Fruit fly (Drosophila melanogaster) whole organism, embryonic: ENCODE data around the gene grass.

Experiments
- BtbVII ChIP-seq: fragments of 200-800 bp; sonication (Bioruptor generic); optimal IDR thresholded peaks from 3 replicates; lab custom pipeline; 2017; ENCODE audit warnings: missing biosample characterization, mild to moderate bottlenecking, missing genetic modification characterization
- C15 ChIP-seq: fragments of 200-800 bp; sonication (Bioruptor generic); IDR thresholded peaks from 3 replicates; pipeline ENCODE4 v1.3.6; 2022; ENCODE audit warnings: missing biosample characterization, missing genetic modification characterization
- CG11085 ChIP-seq: fragments of 200-800 bp; sonication (Bioruptor generic); IDR thresholded peaks from 2 replicates; pipeline ENCODE4 v1.3.6; 2022; ENCODE audit warnings: missing biosample characterization, missing genetic modification characterization
- CG11456 ChIP-seq: fragments of 200-800 bp; sonication (Bioruptor generic); IDR thresholded peaks from 3 replicates; pipeline ENCODE4 v1.3.6; 2022; ENCODE audit warnings: missing biosample characterization, missing genetic modification characterization
- CG12155 ChIP-seq: fragments of 200-800 bp; sonication (Bioruptor generic); optimal IDR thresholded peaks from 3 replicates; lab custom pipeline; 2016; ENCODE audit warnings: missing biosample characterization, missing genetic modification characterization
- CG12769 ChIP-seq: fragments of 200-800 bp; sonication (Bioruptor generic); optimal IDR thresholded peaks from 2 replicates; lab custom pipeline; 2019; ENCODE audit warnings: missing biosample characterization, mild to moderate bottlenecking, missing genetic modification characterization, moderate library complexity
- CG13287 ChIP-seq: fragments of 200-800 bp; sonication (Bioruptor generic); IDR thresholded peaks from 2 replicates; pipeline ENCODE4 v1.3.6; 2022; ENCODE audit warnings: missing biosample characterization, missing genetic modification characterization; ENCODE audit not compliant: partially characterized antibody
- CG13296 ChIP-seq: fragments of 200-800 bp; sonication (Bioruptor generic); optimal IDR thresholded peaks from 3 replicates; lab custom pipeline; 2018; ENCODE audit warnings: missing biosample characterization, mild to moderate bottlenecking, missing genetic modification characterization
- CG14014 ChIP-seq: fragments of 200-800 bp; sonication (Bioruptor generic); IDR thresholded peaks from 2 replicates; pipeline ENCODE4 v1.3.6; 2022; ENCODE audit warnings: missing biosample characterization, missing genetic modification characterization
- CG15011 ChIP-seq: fragments of 200-800 bp; sonication (Bioruptor generic); optimal IDR thresholded peaks from 3 replicates; lab custom pipeline; 2018; ENCODE audit warnings: missing biosample characterization, mild to moderate bottlenecking, missing genetic modification characterization
- CG17186 ChIP-seq: fragments of 200-800 bp; sonication (Bioruptor generic); optimal IDR thresholded peaks from 3 replicates; lab custom pipeline; 2017; ENCODE audit warnings: missing biosample characterization, missing genetic modification reagents, missing genetic modification characterization
- CG17912 ChIP-seq: fragments of 200-800 bp; sonication (Bioruptor generic); optimal IDR thresholded peaks from 2 replicates; lab custom pipeline; 2018; ENCODE audit warnings: missing biosample characterization, mild to moderate bottlenecking, missing genetic modification characterization
- CG1832 ChIP-seq: fragments of 200-800 bp; sonication (Bioruptor generic); optimal IDR thresholded peaks from 2 replicates; lab custom pipeline; 2017; ENCODE audit warnings: missing biosample characterization, mild to moderate bottlenecking, missing genetic modification characterization, inconsistent platforms
- CG2678 ChIP-seq: fragments of 200-800 bp; sonication (Bioruptor generic); optimal IDR thresholded peaks from 3 replicates; lab custom pipeline; 2019; ENCODE audit warnings: missing biosample characterization, mild to moderate bottlenecking, missing genetic modification characterization, moderate library complexity
- CG2712 ChIP-seq: fragments of 200-800 bp; optimal IDR thresholded peaks from 3 replicates; lab custom pipeline; 2019; ENCODE audit warnings: missing biosample characterization, mild to moderate bottlenecking, missing genetic modification characterization, moderate library complexity
- CG32772 ChIP-seq: fragments of 200-800 bp; sonication (Bioruptor generic); IDR thresholded peaks from 2 replicates; pipeline ENCODE4 v1.3.6; 2022; ENCODE audit warnings: missing biosample characterization, missing genetic modification characterization
- CG4404 ChIP-seq: fragments of 200-800 bp; sonication (Bioruptor generic); IDR thresholded peaks from 2 replicates; pipeline ENCODE4 v1.3.6; 2022; ENCODE audit warnings: missing biosample characterization, missing genetic modification characterization
- CG6854 ChIP-seq: fragments of 200-800 bp; sonication (Bioruptor generic); optimal IDR thresholded peaks from 3 replicates; lab custom pipeline; 2017; ENCODE audit warnings: missing biosample characterization, mild to moderate bottlenecking, missing genetic modification characterization
- CG7357 ChIP-seq: fragments of 200-800 bp; sonication (Bioruptor generic); IDR thresholded peaks from 3 replicates; pipeline ENCODE4 v1.3.6; 2022; ENCODE audit warnings: missing biosample characterization, missing genetic modification characterization
- CG7928 ChIP-seq: fragments of 200-800 bp; sonication (Bioruptor generic); optimal IDR thresholded peaks from 2 replicates; lab custom pipeline; 2017; ENCODE audit warnings: missing biosample characterization, mild to moderate bottlenecking, missing genetic modification characterization
- CG8924 ChIP-seq: fragments of 200-800 bp; optimal IDR thresholded peaks from 3 replicates; lab custom pipeline; 2019; ENCODE audit warnings: missing biosample characterization, mild to moderate bottlenecking, missing genetic modification characterization, moderate library complexity
- CG9215 ChIP-seq: fragments of 200-800 bp; sonication (Bioruptor generic); IDR thresholded peaks from 2 replicates; pipeline ENCODE4 v1.3.6; 2022; ENCODE audit warnings: missing biosample characterization, missing genetic modification characterization
- CG9437 ChIP-seq: fragments of 200-800 bp; sonication (Bioruptor generic); optimal IDR thresholded peaks from 2 replicates; lab custom pipeline; 2018; ENCODE audit warnings: missing biosample characterization, mild to moderate bottlenecking, missing genetic modification characterization
- CHES-1-like ChIP-seq: fragments of 200-800 bp; sonication (Bioruptor generic); optimal IDR thresholded peaks from 2 replicates; lab custom pipeline; 2016; ENCODE audit warnings: missing biosample characterization, missing genetic modification characterization
- Camta ChIP-seq: fragments of 200-800 bp; sonication (Bioruptor generic); optimal IDR thresholded peaks from 2 replicates; lab custom pipeline; 2016; ENCODE audit warnings: missing biosample characterization, missing genetic modification characterization
- D19A ChIP-seq: fragments of 200-800 bp; optimal IDR thresholded peaks from 3 replicates; lab custom pipeline; 2019; ENCODE audit warnings: missing biosample characterization, mild to moderate bottlenecking, missing genetic modification characterization, moderate library complexity
- Dll ChIP-seq: fragments of 200-800 bp; sonication (Bioruptor generic); IDR thresholded peaks from 4 replicates; pipeline ENCODE4 v1.3.6; 2022; ENCODE audit warnings: missing biosample characterization, missing genetic modification characterization; ENCODE audit not compliant: partially characterized antibody
- Dref ChIP-seq: fragments of 200-800 bp; sonication (Bioruptor generic); IDR thresholded peaks from 2 replicates; pipeline ENCODE4 v1.3.6; 2022; ENCODE audit warnings: missing biosample characterization, missing genetic modification characterization
- HHEX ChIP-seq: fragments of 200-800 bp; sonication (Bioruptor generic); optimal IDR thresholded peaks from 3 replicates; lab custom pipeline; 2017; ENCODE audit warnings: missing biosample characterization, mild to moderate bottlenecking, missing genetic modification characterization, missing genetic modification reagents
- Hand ChIP-seq: fragments of 200-800 bp; sonication (Bioruptor generic); optimal IDR thresholded peaks from 2 replicates; lab custom pipeline; 2017; ENCODE audit warnings: mild to moderate bottlenecking, missing biosample characterization, missing genetic modification reagents, missing genetic modification characterization
- Max ChIP-seq: fragments of 200-800 bp; sonication (Bioruptor generic); optimal IDR thresholded peaks from 2 replicates; lab custom pipeline; 2016; ENCODE audit warnings: missing biosample characterization, mild to moderate bottlenecking, missing genetic modification characterization
- Myb ChIP-seq: fragments of 200-800 bp; sonication (Bioruptor generic); optimal IDR thresholded peaks from 2 replicates; lab custom pipeline; 2016; ENCODE audit warnings: missing biosample characterization, missing genetic modification characterization
- Neu2 ChIP-seq: fragments of 200-800 bp; sonication (Bioruptor generic); optimal IDR thresholded peaks from 3 replicates; lab custom pipeline; 2016; ENCODE audit warnings: missing biosample characterization, missing genetic modification characterization, borderline replicate concordance
- Nf-YC ChIP-seq: fragments of 200-800 bp; optimal IDR thresholded peaks from 3 replicates; lab custom pipeline; 2019; ENCODE audit warnings: missing biosample characterization, mild to moderate bottlenecking, missing genetic modification characterization, moderate library complexity
- Oaz ChIP-seq: fragments of 200-800 bp; sonication (Bioruptor generic); IDR thresholded peaks from 2 replicates; pipeline ENCODE4 v1.3.6; 2022; ENCODE audit warnings: missing biosample characterization, missing genetic modification characterization
- al ChIP-seq: fragments of 200-800 bp; sonication (Bioruptor generic); IDR thresholded peaks from 2 replicates; pipeline ENCODE4 v1.3.6; 2022; ENCODE audit warnings: missing biosample characterization, missing genetic modification characterization
- bowl ChIP-seq: fragments of 200-800 bp; sonication (Bioruptor generic); IDR thresholded peaks from 2 replicates; pipeline ENCODE4 v1.3.6; 2022; ENCODE audit warnings: missing biosample characterization, missing genetic modification characterization
- cas ChIP-seq: fragments of 200-800 bp; sonication (Bioruptor generic); IDR thresholded peaks from 2 replicates; pipeline ENCODE4 v1.3.6; 2022; ENCODE audit warnings: missing biosample characterization, missing genetic modification characterization
- dan ChIP-seq: fragments of 200-800 bp; sonication (Bioruptor generic); IDR thresholded peaks from 2 replicates; pipeline ENCODE4 v1.3.6; 2022; ENCODE audit warnings: missing biosample characterization, missing genetic modification characterization
- danr ChIP-seq: fragments of 200-800 bp; sonication (Bioruptor generic); IDR thresholded peaks from 2 replicates; pipeline ENCODE4 v1.3.6; 2022; ENCODE audit warnings: missing biosample characterization, missing genetic modification characterization
- eyg ChIP-seq: fragments of 200-800 bp; sonication (Bioruptor generic); optimal IDR thresholded peaks from 3 replicates; lab custom pipeline; 2016; ENCODE audit warnings: missing biosample characterization, missing genetic modification characterization
- gcm2 ChIP-seq: fragments of 200-800 bp; sonication (Bioruptor generic); optimal IDR thresholded peaks from 2 replicates; lab custom pipeline; 2016; ENCODE audit warnings: missing biosample characterization, missing genetic modification characterization
- kay ChIP-seq: fragments of 200-800 bp; sonication (Bioruptor generic); optimal IDR thresholded peaks from 2 replicates; lab custom pipeline; 2016; ENCODE audit warnings: missing biosample characterization, missing genetic modification characterization
- otp ChIP-seq: fragments of 200-800 bp; sonication (Bioruptor generic); IDR thresholded peaks from 3 replicates; pipeline ENCODE4, ENCODE4 v1.3.6; 2022; ENCODE audit warnings: missing biosample characterization, missing genetic modification characterization
- pb ChIP-seq: fragments of 200-800 bp; sonication (Bioruptor generic); optimal IDR thresholded peaks from 3 replicates; lab custom pipeline; 2016; ENCODE audit warnings: missing biosample characterization, missing genetic modification characterization
- sc ChIP-seq, 3 experiments: fragments of >200 bp in 2 of 3; fragments of 200-800 bp in 1 of 3; sonication (Bioruptor generic) in 1 of 3; optimal IDR thresholded peaks; 2 replicates in 2 of 3; 3 replicates in 1 of 3; lab custom pipeline; 2017; ENCODE audit warnings: mild to moderate bottlenecking in 1 of 3, missing biosample characterization in 1 of 3, missing genetic modification characterization in 1 of 3, missing genetic modification reagents in 1 of 3
- seq ChIP-seq: fragments of 200-800 bp; sonication (Bioruptor generic); IDR thresholded peaks from 2 replicates; pipeline ENCODE4 v1.3.6; 2022; ENCODE audit warnings: missing biosample characterization, missing genetic modification characterization
- so ChIP-seq: fragments of 200-800 bp; sonication (Bioruptor generic); IDR thresholded peaks from 3 replicates; pipeline ENCODE4 v1.3.6; 2022; ENCODE audit warnings: missing biosample characterization, missing genetic modification characterization
- stc ChIP-seq: fragments of 200-800 bp; sonication (Bioruptor generic); IDR thresholded peaks from 2 replicates; pipeline ENCODE4 v1.3.6; 2022; ENCODE audit warnings: missing biosample characterization, missing genetic modification characterization
- stwl ChIP-seq: fragments of 200-800 bp; sonication (Bioruptor generic); optimal IDR thresholded peaks from 3 replicates; lab custom pipeline; 2018; ENCODE audit warnings: missing biosample characterization, mild to moderate bottlenecking, missing genetic modification characterization, moderate library complexity

The grass gene

DNA sequence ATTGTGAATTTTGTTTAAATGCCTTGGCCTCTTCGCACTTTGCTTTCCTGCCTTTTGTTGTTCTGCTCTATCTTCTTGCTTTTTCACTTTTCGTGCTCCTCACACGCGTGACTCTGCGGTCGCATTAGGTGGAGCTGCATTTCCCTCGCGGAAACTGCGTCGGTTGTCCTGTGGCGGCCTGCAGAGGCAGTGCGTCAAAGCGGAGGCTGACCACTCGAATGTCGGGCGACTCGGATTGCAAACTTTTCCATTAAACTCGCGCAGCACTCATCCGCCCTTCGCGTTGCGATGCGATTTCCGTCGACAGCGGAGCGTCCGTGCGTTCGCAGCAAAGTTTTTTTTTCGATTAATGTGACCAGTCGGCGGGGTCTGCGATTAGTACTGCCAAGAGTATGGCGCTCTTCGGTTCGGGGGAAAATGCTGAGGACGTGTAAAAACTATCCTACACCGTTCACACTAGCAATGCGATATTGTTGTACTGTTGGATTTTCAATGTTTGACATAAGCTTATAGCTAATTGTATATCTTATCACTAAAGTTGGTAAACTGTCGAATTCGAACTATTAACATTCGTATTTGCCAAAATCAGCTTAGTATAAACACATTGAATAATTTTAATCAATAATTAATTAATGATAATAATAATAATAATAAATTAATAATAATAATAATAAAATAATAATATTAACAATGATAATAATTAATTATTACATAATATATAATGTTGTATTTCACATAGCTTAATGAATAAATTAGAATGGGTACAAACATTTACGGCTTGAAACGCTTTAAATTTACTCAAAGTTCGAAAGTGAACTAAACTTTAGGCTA lies 6.8 kb upstream of the grass start, which contains the start of gene CG6051 (continued):
- TF ChIP-seq sc (optimal IDR thresholded peaks at IDR 0.05; lab: Kevin White, UChicago) (no peak), sc (GFP tag; optimal IDR thresholded peaks at IDR 0.05; lab: Kevin White, UChicago) (peak; percentile 29), CG2712 (tag; lab: Kevin White, UChicago) (peak; percentile 73), Myb (peak; percentile 19), CG17912 (no peak), CG7928 (GFP tag; lab: Kevin White, UChicago) (peak; percentile 35), CG11456 (GFP tag; lab: Robert Waterston, UW) (no peak), BtbVII (GFP tag; lab: Kevin White, UChicago) (peak; percentile 54), C15 (GFP tag; lab: Robert Waterston, UW) (no peak), CG8924 (tag; lab: Kevin White, UChicago) (peak; percentile 71), stwl (tag; lab: Kevin White, UChicago) (peak; percentile 25), CG17186 (GFP tag; lab: Kevin White, UChicago) (no peak), pb (peak; percentile 11), HHEX (GFP tag; lab: Kevin White, UChicago) (peak; percentile 65), so (GFP tag; lab: Robert Waterston, UW) (no peak), cas (no peak), CG12155 (GFP tag; lab: Kevin White, UChicago) (peak; percentile 41), Dref (GFP tag; lab: Robert Waterston, UW) (no peak), Max (GFP tag; lab: Kevin White, UChicago) (peak; percentile 45), dan (GFP tag; lab: Robert Waterston, UW) (no peak), otp (GFP tag; lab: Robert Waterston, UW) (no peak), kay (GFP tag; lab: Kevin White, UChicago) (peak; percentile 13), stc (GFP tag; lab: Robert Waterston, UW) (no peak), CG1832 (GFP tag; lab: Kevin White, UChicago) (peak; percentile 3), CG13296 (GFP tag; lab: Kevin White, UChicago) (peak; percentile 46), D19A (tag; lab: Kevin White, UChicago) (peak; percentile 33), CG7357 (GFP tag; lab: Robert Waterston, UW) (peak; percentile 97), CG6854 (GFP tag; lab: Kevin White, UChicago) (peak; percentile 6), CG9215 (no peak), CG11085 (GFP tag; lab: Robert Waterston, UW) (no peak), CG12769 (tag; lab: Kevin White, UChicago) (peak; percentile 47), CG13287 (GFP tag; lab: Robert Waterston, UW) (no peak), bowl (GFP tag; lab: Robert Waterston, UW) (no peak), Hand (peak; percentile 59), CG14014 (GFP tag; lab: Robert Waterston, UW) (no peak), CG32772 (GFP tag; lab: Robert Waterston, UW) (no peak), CG2678 (tag; lab: Kevin White, UChicago) (peak; percentile 75), CG15011 (GFP tag; lab: Kevin White, UChicago) (no peak), al (GFP tag; lab: Robert Waterston, UW) (no peak), Dll (GFP tag; lab: Robert Waterston, UW) (no peak), danr (GFP tag; lab: Robert Waterston, UW) (no peak), gcm2 (GFP tag; lab: Kevin White, UChicago) (no peak), Neu2 (GFP tag; lab: Kevin White, UChicago) (peak; percentile 19), seq (no peak), CG9437 (GFP tag; lab: Kevin White, UChicago) (peak; percentile 44), Nf-YC (tag; lab: Kevin White, UChicago) (peak; percentile 62), CG4404 (no peak), eyg (GFP tag; lab: Kevin White, UChicago) (no peak), Camta (GFP tag; lab: Kevin White, UChicago) (no peak), CHES-1-like (GFP tag; lab: Kevin White, UChicago) (peak; percentile 35), Oaz (GFP tag; lab: Robert Waterston, UW) (no peak)
